Worm (Caenorhabditis elegans): ENCODE results near the gene col-85.

col-85 gene

DNA sequence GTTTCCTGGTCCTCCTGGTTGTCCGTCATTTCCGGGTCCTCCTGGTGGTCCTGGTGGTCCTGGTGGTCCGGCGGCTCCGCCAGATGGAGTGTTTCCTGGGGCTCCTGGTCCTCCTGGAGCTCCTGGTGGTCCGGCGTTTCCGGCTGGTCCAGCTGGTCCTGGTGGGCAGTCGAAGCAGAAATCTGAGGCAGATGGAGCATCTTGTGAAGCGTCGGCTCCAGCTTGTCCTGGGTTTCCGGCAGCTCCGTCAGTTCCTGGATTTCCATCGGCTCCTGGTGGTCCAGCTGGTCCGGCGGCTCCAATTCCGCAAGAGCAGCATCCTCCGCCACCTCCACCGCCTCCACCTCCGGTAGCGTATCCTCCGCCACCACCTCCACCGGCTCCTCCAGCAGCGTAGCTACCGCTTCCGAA lies 823 bp downstream of the col-85 start:
- no peak for TF ChIP-seq nhr-42 (GFP tag; IDR thresholded peaks at IDR 0.05)
- no peak for TF ChIP-seq attf-4 (tag; optimal IDR thresholded peaks at IDR 0.05)
- TF ChIP-seq pqm-1 (tag; optimal IDR thresholded peaks at IDR 0.05) = no peak
- 0 out of 2 replicates have a peak, but pooled peaks have one; percentile 49 for TF ChIP-seq pha-4 (GFP tag; IDR thresholded peaks at IDR 0.05)
- TF ChIP-seq pha-4 (tag; optimal IDR thresholded peaks at IDR 0.05) = no peak
- TF ChIP-seq dmd-8 (GFP tag; IDR thresholded peaks at IDR 0.05) = no peak
- TF ChIP-seq set-16 (GFP tag; IDR thresholded peaks at IDR 0.05) = peak; percentile 98
- TF ChIP-seq unc-130 (GFP tag; optimal IDR thresholded peaks at IDR 0.05) = no peak
- TF ChIP-seq daf-16 (GFP tag; optimal IDR thresholded peaks at IDR 0.05) = no peak
- no peak for TF ChIP-seq daf-16 (tag; optimal IDR thresholded peaks at IDR 0.05)
- TF ChIP-seq arid-1 (GFP tag; conservative IDR thresholded peaks at IDR 0.05) = no peak
- TF ChIP-seq ceh-62 (tag; optimal IDR thresholded peaks at IDR 0.05) = no peak
- no peak for TF ChIP-seq skn-1 (tag; optimal IDR thresholded peaks at IDR 0.05)
- TF ChIP-seq lim-7 (GFP tag; IDR thresholded peaks at IDR 0.05) = no peak
- TF ChIP-seq lin-38 (GFP tag; IDR thresholded peaks at IDR 0.05) = no peak
- no peak for TF ChIP-seq T20F7.1 (GFP tag; optimal IDR thresholded peaks at IDR 0.05)

DNA sequence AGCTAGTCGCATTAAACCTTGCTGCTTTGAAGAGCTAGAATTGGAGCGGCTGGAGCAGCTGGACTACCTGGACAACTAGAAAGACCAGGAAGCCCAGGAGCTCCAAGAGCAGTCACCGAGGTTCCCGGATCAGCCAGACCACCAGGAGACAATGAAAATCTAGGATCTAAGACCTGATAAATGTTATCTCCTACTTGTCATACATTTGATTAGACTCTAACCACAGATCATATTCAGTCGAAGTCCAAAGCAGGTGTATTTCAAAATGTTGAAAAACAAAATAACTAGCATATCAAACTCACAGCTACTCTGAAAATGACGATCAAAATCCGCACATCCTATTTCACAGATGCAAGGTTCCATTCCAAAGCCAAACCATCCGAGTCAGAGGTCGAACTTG lies 3.0 kb downstream of the col-85 start, which contains the start of gene srz-6:
srz-6 (plus strand) TSS at position 301 of the 400 bp plus-strand sequence.
- no peak for TF ChIP-seq nhr-10 (tag; optimal IDR thresholded peaks at IDR 0.05)
- no peak for TF ChIP-seq ztf-7 (tag; optimal IDR thresholded peaks at IDR 0.05)
- TF ChIP-seq zip-2 (tag; optimal IDR thresholded peaks at IDR 0.05) = no peak
- no peak for TF ChIP-seq nhr-76 (tag; optimal IDR thresholded peaks at IDR 0.05)
- TF ChIP-seq ZK337.2 (GFP tag; IDR thresholded peaks at IDR 0.05) = no peak
- TF ChIP-seq zag-1 (tag; optimal IDR thresholded peaks at IDR 0.05) = no peak
- TF ChIP-seq zip-11 (GFP tag; IDR thresholded peaks at IDR 0.05) = no peak
- no peak for TF ChIP-seq sdz-12 (GFP tag; optimal IDR thresholded peaks at IDR 0.05)
- TF ChIP-seq lin-39 (tag; optimal IDR thresholded peaks at IDR 0.05) = no peak
- no peak for TF ChIP-seq php-3 (GFP tag; IDR thresholded peaks at IDR 0.05)
- no peak for TF ChIP-seq lir-3 (tag; optimal IDR thresholded peaks at IDR 0.05)
- TF ChIP-seq unc-39 (tag; optimal IDR thresholded peaks at IDR 0.05) = no peak
- no peak for TF ChIP-seq rbr-2 (tag; optimal IDR thresholded peaks at IDR 0.05)
- no peak for TF ChIP-seq vab-7 (GFP tag; IDR thresholded peaks at IDR 0.05)
- TF ChIP-seq spr-1 (tag; optimal IDR thresholded peaks at IDR 0.05) = no peak
- no peak for TF ChIP-seq F26F4.8 (GFP tag; conservative IDR thresholded peaks at IDR 0.05)
- no peak for TF ChIP-seq spr-3 (GFP tag; optimal IDR thresholded peaks at IDR 0.05)

DNA sequence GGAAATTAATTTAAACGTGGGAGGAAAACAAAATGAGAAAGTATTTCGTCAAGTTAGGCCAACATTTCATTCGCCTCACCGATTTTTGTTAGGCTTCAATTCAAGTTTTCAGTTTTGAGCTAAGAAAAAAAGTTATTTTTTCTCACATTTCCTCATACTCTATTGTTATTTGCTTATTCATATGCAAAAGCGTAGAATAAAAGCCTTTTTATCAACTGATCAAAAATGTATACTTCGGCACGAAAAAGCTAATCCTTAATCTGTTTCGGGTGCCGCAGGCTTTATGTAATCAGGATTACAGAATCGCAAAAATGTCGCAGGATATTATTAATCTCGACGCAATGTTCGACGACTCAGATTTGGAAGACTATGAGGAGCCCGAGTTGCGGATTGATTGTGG lies 5.0 kb downstream of the col-85 start, which contains the start of gene T21B4.15:
T21B4.15 (plus strand) TSS at position 301 of the 400 bp plus-strand sequence.
- TF ChIP-seq ces-1 (GFP tag; optimal IDR thresholded peaks at IDR 0.05) (no peak), ztf-7 (tag; optimal IDR thresholded peaks at IDR 0.05) (no peak), F49E8.2 (tag; optimal IDR thresholded peaks at IDR 0.05; ENCODE audit: borderline replicate concordance) (no peak), Y75B8A.6 (GFP tag; IDR thresholded peaks at IDR 0.05) (no peak), ceh-44 (GFP tag; IDR thresholded peaks at IDR 0.05) (no peak), aly-2 (tag; optimal IDR thresholded peaks at IDR 0.05) (no peak), nhr-48 (tag; optimal IDR thresholded peaks at IDR 0.05) (no peak), daf-12 (tag; optimal IDR thresholded peaks at IDR 0.05) (no peak), ZK546.5 (tag; optimal IDR thresholded peaks at IDR 0.05) (no peak)

Measured in whole organism, L4 larva.